Worm (Caenorhabditis elegans) whole organism, L4/young adult: ENCODE measurements around the gene ZC412.10.
A peak's percentile ranks its signal among the peaks of the same experiment; 100 is the strongest.

Source experiments
- W03F9.2 ChIP-seq: fragments of 150-350 bp; optimal IDR thresholded peaks from 2 replicates; lab custom pipeline; 2014; ENCODE audit warnings: missing biosample characterization, missing genetic modification characterization
- dao-5 ChIP-seq: sonication (generic microtip); optimal IDR thresholded peaks from 2 replicates; lab custom pipeline; 2016; ENCODE audit warnings: missing genotype, missing genetic modification characterization, moderate library complexity, missing compliant biosample characterization
- him-1 ChIP-seq: sonication (generic microtip); optimal IDR thresholded peaks from 2 replicates; lab custom pipeline; 2016; ENCODE audit warnings: missing genotype, missing genetic modification reagents, missing genetic modification characterization, missing compliant biosample characterization

ZC412.10 gene

ce11 chrV:14877242-14877819, 707 bp upstream of the ZC412.10 start:
- no peak for TF ChIP-seq W03F9.2
- no peak for TF ChIP-seq dao-5 (tag; lab: Kevin White, UChicago)
- no peak for TF ChIP-seq him-1

ce11 chrV:14876257-14876656, 367 bp downstream of the ZC412.10 start:
- TF ChIP-seq dao-5 (tag; lab: Kevin White, UChicago) (no peak), W03F9.2 (no peak), him-1 (no peak)

- TF ChIP-seq him-1: no peak
Observed at ce11 chrV:14875371-14875770, 1.3 kb downstream of the ZC412.10 start, which contains the start of gene ZC412.5. Gene ZC412.5, minus strand, starts transcription at chrV:14875471.

ce11 chrV:14871365-14871764, 5.3 kb downstream of the ZC412.10 start, which contains the start of gene ZC412.3:
Gene ZC412.3, minus strand, starts transcription at chrV:14871547.
- TF ChIP-seq W03F9.2 (no peak), dao-5 (tag; lab: Kevin White, UChicago) (no peak), him-1 (no peak)

ce11 chrV:14868181-14868580, 8.4 kb downstream of the ZC412.10 start, which contains the start of gene gcy-14:
Gene gcy-14, minus strand, starts transcription at chrV:14868281.
- TF ChIP-seq dao-5 (tag; lab: Kevin White, UChicago) (no peak), him-1 (no peak), W03F9.2 (no peak)

- TF ChIP-seq dao-5 (tag; lab: Kevin White, UChicago) (no peak), him-1 (no peak), W03F9.2 (no peak)
Observed at ce11 chrV:14859380-14859779, 17.2 kb downstream of the ZC412.10 start.

- TF ChIP-seq W03F9.2: no peak
- no peak for TF ChIP-seq him-1
- TF ChIP-seq dao-5 (tag; lab: Kevin White, UChicago): no peak
Observed at ce11 chrV:14858503-14858902, 18.1 kb downstream of the ZC412.10 start, which contains the start of gene npr-13. Gene npr-13, minus strand, starts transcription at chrV:14858603.

- TF ChIP-seq W03F9.2: no peak
- TF ChIP-seq him-1: peak; percentile 9
- no peak for TF ChIP-seq dao-5 (tag; lab: Kevin White, UChicago)
Observed at ce11 chrV:14855626-14856025, 21.0 kb downstream of the ZC412.10 start.

- TF ChIP-seq dao-5 (tag; lab: Kevin White, UChicago) (no peak), him-1 (no peak), W03F9.2 (no peak)
Observed at ce11 chrV:14854261-14854660, 22.4 kb downstream of the ZC412.10 start.

- TF ChIP-seq W03F9.2 (no peak), dao-5 (tag; lab: Kevin White, UChicago) (no peak), him-1 (no peak)
Observed at ce11 chrV:14853739-14854138, 22.9 kb downstream of the ZC412.10 start.

- no peak for TF ChIP-seq W03F9.2
- no peak for TF ChIP-seq him-1
- TF ChIP-seq dao-5 (tag; lab: Kevin White, UChicago): no peak
Observed at ce11 chrV:14852620-14853019, 24.0 kb downstream of the ZC412.10 start.

- TF ChIP-seq him-1: no peak
Observed at ce11 chrV:14851972-14852371, 24.7 kb downstream of the ZC412.10 start.

- no peak for TF ChIP-seq W03F9.2
- no peak for TF ChIP-seq dao-5 (tag; lab: Kevin White, UChicago)
- TF ChIP-seq him-1: peak; percentile 38
Observed at ce11 chrV:14851206-14851605, 25.4 kb downstream of the ZC412.10 start.

- TF ChIP-seq dao-5 (tag; lab: Kevin White, UChicago): no peak
- no peak for TF ChIP-seq W03F9.2
- TF ChIP-seq him-1: no peak
Observed at ce11 chrV:14850530-14850929, 26.1 kb downstream of the ZC412.10 start.

- TF ChIP-seq W03F9.2 (peak; percentile 64), dao-5 (tag; lab: Kevin White, UChicago) (no peak), him-1 (no peak)
Observed at ce11 chrV:14849628-14850027, 27.0 kb downstream of the ZC412.10 start.

ce11 chrV:14848510-14849206, 28.0 kb downstream of the ZC412.10 start:
- TF ChIP-seq W03F9.2 (peak; percentile 54), dao-5 (tag; lab: Kevin White, UChicago) (no peak)
